Fruit fly (Drosophila melanogaster) whole organism, wandering third instar larva: Measurements from ENCODE around the gene eIF5B.

ENCODE experiments used
- Abd-B ChIP-seq: fragments of >200 bp; optimal IDR thresholded peaks from 2 replicates; lab custom pipeline; 2017; ENCODE audit warnings: missing biosample characterization, missing genetic modification characterization
- Hr83 ChIP-seq: fragments of 200-300 bp; sonication (Bioruptor generic); optimal IDR thresholded peaks from 2 replicates; lab custom pipeline; 2016; ENCODE audit warnings: missing biosample characterization, mild to moderate bottlenecking, missing genetic modification characterization, moderate library complexity; ENCODE audit not compliant: poor library complexity, severe bottlenecking
- Myc ChIP-seq: fragments of >200 bp; optimal IDR thresholded peaks from 2 replicates; lab custom pipeline; 2017
- ey ChIP-seq: fragments of 200-800 bp; sonication (Bioruptor generic); optimal IDR thresholded peaks from 2 replicates; lab custom pipeline; 2016; ENCODE audit warnings: missing biosample characterization, missing genetic modification characterization
- foxo ChIP-seq, 2 experiments: fragments of 200-800 bp; sonication (Bioruptor generic); optimal IDR thresholded peaks; 2 replicates in 1 of 2; 3 replicates in 1 of 2; lab custom pipeline; 2016 to 2017; ENCODE audit warnings: missing biosample characterization in 2 of 2, missing genetic modification characterization in 2 of 2
- h ChIP-seq: fragments of 200-800 bp; sonication (Bioruptor generic); optimal IDR thresholded peaks from 3 replicates; lab custom pipeline; 2016; ENCODE audit warnings: missing biosample characterization, mild to moderate bottlenecking, missing genetic modification characterization

dm6 chr3L:3390525-3390924 is 70.3 kb downstream of the eIF5B start:
- TF ChIP-seq Abd-B (GFP tag; lab: Kevin White, UChicago) (no peak), foxo (GFP tag; optimal IDR thresholded peaks at IDR 0.05; lab: Kevin White, UChicago) (no peak), Myc (lab: Kevin White, UChicago) (no peak), Hr83 (GFP tag; lab: Kevin White, UChicago) (no peak), ey (GFP tag; lab: Kevin White, UChicago) (no peak), h (GFP tag; lab: Kevin White, UChicago) (peak; percentile 8)
